Worm (Caenorhabditis elegans): ENCODE results near the gene T05A12.3.

- no peak for TF ChIP-seq scrt-1 (GFP tag; IDR thresholded peaks at IDR 0.05)
- peak; percentile 55; the same call in 1 of the 2 replicates for TF ChIP-seq tbx-37 (GFP tag; conservative IDR thresholded peaks at IDR 0.05)
- no peak for TF ChIP-seq tbx-11 (GFP tag; IDR thresholded peaks at IDR 0.05)
- TF ChIP-seq tra-4 (tag; optimal IDR thresholded peaks at IDR 0.05): no peak
- no peak for TF ChIP-seq B0310.2 (tag; optimal IDR thresholded peaks at IDR 0.05)
- no peak for TF ChIP-seq ama-1 (optimal IDR thresholded peaks at IDR 0.05)
- no peak for TF ChIP-seq hnd-1 (tag; optimal IDR thresholded peaks at IDR 0.05)
- no peak for TF ChIP-seq flt-1 (GFP tag; IDR thresholded peaks at IDR 0.05)
- no peak for TF ChIP-seq hmbx-1 (tag; optimal IDR thresholded peaks at IDR 0.05)
- no peak for TF ChIP-seq ceh-13 (GFP tag; optimal IDR thresholded peaks at IDR 0.05)
- no peak for TF ChIP-seq hmg-4 (GFP tag; optimal IDR thresholded peaks at IDR 0.05)
- TF ChIP-seq F13C5.2 (tag; optimal IDR thresholded peaks at IDR 0.05): no peak
- TF ChIP-seq pes-1 (GFP tag; IDR thresholded peaks at IDR 0.05): no peak
Measured at ce11 chrIV:6887601-6888099, at the start of gene T05A12.3, which contains the start of gene T05A12.4.

Measured in whole organism, early embryonic.